Worm (Caenorhabditis elegans) whole organism, L4/young adult: Measurements from ENCODE around the gene sdha-1.

Source experiments
- dao-5 ChIP-seq: sonication (generic microtip); optimal IDR thresholded peaks from 2 replicates; lab custom pipeline; 2016; ENCODE audit warnings: missing genotype, missing genetic modification characterization, moderate library complexity, missing compliant biosample characterization
- him-1 ChIP-seq: sonication (generic microtip); optimal IDR thresholded peaks from 2 replicates; lab custom pipeline; 2016; ENCODE audit warnings: missing genotype, missing genetic modification reagents, missing genetic modification characterization, missing compliant biosample characterization

DNA sequence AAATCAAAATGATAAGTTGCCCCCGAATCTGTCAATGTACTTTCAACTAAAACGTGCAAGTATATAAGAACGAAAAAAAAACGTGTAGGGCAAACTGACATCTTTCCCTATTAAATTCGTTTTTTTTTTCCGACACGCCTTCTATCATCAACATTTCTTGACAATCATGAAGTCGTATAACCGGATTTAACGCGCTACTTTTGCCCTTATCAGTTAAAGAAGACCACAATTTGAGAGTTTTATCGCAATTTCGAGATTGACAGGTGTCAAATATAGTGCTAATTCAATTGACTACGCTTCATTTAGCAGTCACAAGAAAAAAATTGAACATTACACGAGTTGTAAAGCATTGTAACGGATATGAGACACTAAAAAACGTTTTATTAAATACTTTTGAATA lies 21.3 kb upstream of the sdha-1 start:
- no peak for TF ChIP-seq dao-5 (tag; lab: Kevin White, UChicago)
- no peak for TF ChIP-seq him-1 (tag; lab: Kevin White, UChicago)
